Worm (Caenorhabditis elegans): Measurements from ENCODE around the gene Y57G11C.5.

DNA sequence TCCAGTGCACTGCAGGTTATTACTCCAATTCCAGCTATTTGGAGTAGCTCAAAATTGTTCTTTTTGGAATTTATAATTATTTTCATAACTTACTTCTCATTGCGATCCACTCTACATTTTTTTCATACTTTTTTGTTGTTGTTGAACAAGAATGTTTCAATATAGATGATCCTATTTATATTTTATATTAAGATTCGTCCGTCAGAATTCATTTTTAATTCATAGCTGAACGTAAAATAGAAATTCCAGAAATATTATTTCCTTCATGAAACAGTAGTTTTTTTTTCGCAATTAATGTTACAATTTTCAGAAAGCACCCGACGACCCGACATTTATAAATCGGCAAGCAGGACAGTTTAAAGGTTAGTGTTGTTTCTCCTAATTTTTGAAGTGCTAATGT, 37.0 kb downstream of the Y57G11C.5 start, which contains the start of gene Y57G11C.42:
- TF ChIP-seq nhr-237 (tag; optimal IDR thresholded peaks at IDR 0.05), result no peak
- no peak for TF ChIP-seq blmp-1 (tag; optimal IDR thresholded peaks at IDR 0.05)
- no peak for TF ChIP-seq elt-1 (tag; optimal IDR thresholded peaks at IDR 0.05; ENCODE audit: borderline replicate concordance, insufficient read depth)
- TF ChIP-seq lsy-2 (tag; optimal IDR thresholded peaks at IDR 0.05), result no peak
- TF ChIP-seq ztf-11 (tag; optimal IDR thresholded peaks at IDR 0.05), result no peak
- TF ChIP-seq nhr-28 (tag; optimal IDR thresholded peaks at IDR 0.05), result no peak
- TF ChIP-seq unc-39 (tag; optimal IDR thresholded peaks at IDR 0.05), result no peak
